Worm (Caenorhabditis elegans) whole organism, L1 larva: Measurements from ENCODE around the gene T02B11.9.

Experiments
- C04F5.9 ChIP-seq: sonication (generic microtip); optimal IDR thresholded peaks from 2 replicates; lab custom pipeline; 2016; ENCODE audit warnings: missing genetic modification characterization, missing compliant biosample characterization
- C16A3.4 ChIP-seq: fragments of 150-350 bp; optimal IDR thresholded peaks from 2 replicates; lab custom pipeline; 2014; ENCODE audit warnings: missing biosample characterization, missing genetic modification characterization
- Y116A8C.19 ChIP-seq: sonication (generic microtip); optimal IDR thresholded peaks from 2 replicates; lab custom pipeline; 2016; ENCODE audit warnings: missing compliant biosample characterization, missing genetic modification characterization, borderline replicate concordance
- aha-1 ChIP-seq: fragments of 150-350 bp; optimal IDR thresholded peaks from 2 replicates; lab custom pipeline; 2014; ENCODE audit warnings: missing biosample characterization, missing genetic modification characterization
- aly-2 ChIP-seq: fragments of 150-350 bp; optimal IDR thresholded peaks from 2 replicates; lab custom pipeline; 2014; ENCODE audit warnings: missing biosample characterization, missing genetic modification characterization
- blmp-1 ChIP-seq: fragments of 150-350 bp; optimal IDR thresholded peaks from 2 replicates; lab custom pipeline; 2014; ENCODE audit warnings: missing biosample characterization, missing genetic modification characterization
- ceh-63 ChIP-seq: fragments of 200-800 bp; sonication (Bioruptor generic); optimal IDR thresholded peaks from 2 replicates; lab custom pipeline; 2018; ENCODE audit warnings: mild to moderate bottlenecking, missing genetic modification characterization, missing compliant biosample characterization
- ceh-88 ChIP-seq: fragments of 200-800 bp; sonication (Bioruptor generic); IDR thresholded peaks from 2 replicates; pipeline ENCODE4 v1.3.6; 2022; ENCODE audit warnings: missing genetic modification characterization, missing compliant biosample characterization
- ceh-90 ChIP-seq: sonication (generic microtip); optimal IDR thresholded peaks from 2 replicates; lab custom pipeline; 2016; ENCODE audit warnings: missing genetic modification characterization, missing compliant biosample characterization
- dpl-1 ChIP-seq, 3 experiments: fragments of 150-350 bp in 2 of 3; sonication (generic microtip) in 1 of 3; optimal IDR thresholded peaks; 2 replicates each; lab custom pipeline; 2014 to 2017; ENCODE audit warnings: missing biosample characterization in 3 of 3, missing genetic modification characterization in 3 of 3, missing genetic modification reagents in 3 of 3
- efl-1 ChIP-seq, 4 experiments: fragments of 150-350 bp; optimal IDR thresholded peaks in 3 of 4; peaks in 1 of 4; 1 replicate in 1 of 4; 2 replicates in 3 of 4; lab custom pipeline; 2014; ENCODE audit warnings: missing biosample characterization in 2 of 4, missing genetic modification characterization in 2 of 4, missing genetic modification reagents in 2 of 4
- egl-13 ChIP-seq: sonication (generic microtip); optimal IDR thresholded peaks from 2 replicates; lab custom pipeline; 2016; ENCODE audit warnings: missing genotype, missing genetic modification reagents, missing genetic modification characterization, missing compliant biosample characterization
- egl-27 ChIP-seq, 2 experiments: fragments of 150-350 bp in 1 of 2; sonication (generic microtip); optimal IDR thresholded peaks; 3 replicates each; lab custom pipeline; 2017 to 2018; ENCODE audit warnings: missing biosample characterization in 2 of 2, missing genetic modification characterization in 2 of 2, missing genetic modification reagents in 2 of 2
- elt-2 ChIP-seq: sonication (generic microtip); optimal IDR thresholded peaks from 2 replicates; lab custom pipeline; 2016; ENCODE audit warnings: missing genetic modification characterization, mild to moderate bottlenecking, inconsistent platforms, missing compliant biosample characterization, missing genetic modification reagents
- elt-3 ChIP-seq, 6 experiments: fragments of 150-350 bp in 1 of 6; sonication (generic microtip); optimal IDR thresholded peaks; 2 replicates each; lab custom pipeline; 2017 to 2018; ENCODE audit warnings: missing biosample characterization in 6 of 6, missing genetic modification characterization in 6 of 6, inconsistent platforms in 1 of 6
- ets-5 ChIP-seq: fragments of 200-800 bp; sonication (Bioruptor generic); IDR thresholded peaks from 2 replicates; pipeline ENCODE4 v1.3.6; 2022; ENCODE audit warnings: missing genetic modification characterization, missing compliant biosample characterization
- fkh-8 ChIP-seq: sonication (generic microtip); optimal IDR thresholded peaks from 2 replicates; lab custom pipeline; 2016; ENCODE audit warnings: mild to moderate bottlenecking, missing genetic modification characterization, missing compliant biosample characterization
- fos-1 ChIP-seq: fragments of 150-350 bp; optimal IDR thresholded peaks from 2 replicates; lab custom pipeline; 2014; ENCODE audit warnings: missing biosample characterization, missing genetic modification characterization
- hlh-17 ChIP-seq: fragments of 200-800 bp; sonication (Bioruptor generic); optimal IDR thresholded peaks from 2 replicates; lab custom pipeline; 2018; ENCODE audit warnings: missing genetic modification characterization, mild to moderate bottlenecking, missing compliant biosample characterization, moderate library complexity, borderline replicate concordance
- irx-1 ChIP-seq: sonication (generic microtip); optimal IDR thresholded peaks from 2 replicates; lab custom pipeline; 2016; ENCODE audit warnings: missing genetic modification characterization, missing compliant biosample characterization
- lin-13 ChIP-seq: fragments of 150-350 bp; optimal IDR thresholded peaks from 2 replicates; lab custom pipeline; 2014; ENCODE audit warnings: missing biosample characterization, missing genetic modification reagents, missing genetic modification characterization
- lin-15B ChIP-seq: fragments of 150-350 bp; sonication (generic microtip); optimal IDR thresholded peaks from 3 replicates; lab custom pipeline; 2014; ENCODE audit warnings: missing biosample characterization, missing genetic modification characterization
- lin-35 ChIP-seq, 2 experiments: fragments of 150-350 bp; optimal IDR thresholded peaks; 2 replicates each; lab custom pipeline; 2014; ENCODE audit warnings: missing biosample characterization in 2 of 2, missing genetic modification characterization in 2 of 2, missing genetic modification reagents in 2 of 2
- lir-3 ChIP-seq: sonication (generic microtip); optimal IDR thresholded peaks from 2 replicates; lab custom pipeline; 2016; ENCODE audit warnings: mild to moderate bottlenecking, missing genetic modification characterization, moderate library complexity, missing compliant biosample characterization; ENCODE audit not compliant: poor library complexity
- mdl-1 ChIP-seq, 2 experiments: fragments of 150-350 bp; optimal IDR thresholded peaks; 2 replicates each; lab custom pipeline; 2014 to 2017; ENCODE audit warnings: missing biosample characterization in 2 of 2, missing genetic modification characterization in 2 of 2, inconsistent platforms in 1 of 2
- mef-2 ChIP-seq: fragments of 150-350 bp; optimal IDR thresholded peaks from 2 replicates; lab custom pipeline; 2014; ENCODE audit warnings: missing biosample characterization, missing genetic modification characterization
- nhr-12 ChIP-seq: sonication (generic microtip); optimal IDR thresholded peaks from 2 replicates; lab custom pipeline; 2017; ENCODE audit warnings: missing biosample characterization, missing genetic modification characterization
- nhr-20 ChIP-seq: sonication (generic microtip); optimal IDR thresholded peaks from 2 replicates; lab custom pipeline; 2016; ENCODE audit warnings: mild to moderate bottlenecking, missing genetic modification characterization, missing compliant biosample characterization
- nhr-237 ChIP-seq: fragments of 150-350 bp; optimal IDR thresholded peaks from 2 replicates; lab custom pipeline; 2014; ENCODE audit warnings: missing biosample characterization, missing genetic modification characterization
- nhr-28 ChIP-seq: fragments of 150-350 bp; optimal IDR thresholded peaks from 2 replicates; lab custom pipeline; 2014; ENCODE audit warnings: missing biosample characterization, missing genetic modification characterization
- nhr-71 ChIP-seq: sonication (generic microtip); optimal IDR thresholded peaks from 2 replicates; lab custom pipeline; 2016; ENCODE audit warnings: mild to moderate bottlenecking, missing genetic modification characterization, moderate library complexity, missing compliant biosample characterization
- nhr-76 ChIP-seq: sonication (generic microtip); optimal IDR thresholded peaks from 2 replicates; lab custom pipeline; 2017; ENCODE audit warnings: missing biosample characterization, missing genetic modification characterization
- nhr-84 ChIP-seq: sonication (generic microtip); optimal IDR thresholded peaks from 2 replicates; lab custom pipeline; 2017; ENCODE audit warnings: missing biosample characterization, missing genetic modification characterization
- nhr-85 ChIP-seq: sonication (generic microtip); peaks from one replicate; lab custom pipeline; 2016; ENCODE audit warnings: missing genetic modification characterization, inconsistent platforms, missing compliant biosample characterization
- nhr-90 ChIP-seq: sonication (generic microtip); optimal IDR thresholded peaks from 2 replicates; lab custom pipeline; 2016; ENCODE audit warnings: mild to moderate bottlenecking, missing genetic modification characterization, missing compliant biosample characterization; ENCODE audit not compliant: poor library complexity
- pax-3 ChIP-seq: fragments of 200-800 bp; sonication (Bioruptor generic); optimal IDR thresholded peaks from 2 replicates; lab custom pipeline; 2018; ENCODE audit warnings: mild to moderate bottlenecking, missing genetic modification characterization, moderate library complexity, missing compliant biosample characterization
- pqm-1 ChIP-seq: sonication (generic microtip); optimal IDR thresholded peaks from 3 replicates; lab custom pipeline; 2017; ENCODE audit warnings: missing biosample characterization, missing genetic modification characterization
- rnt-1 ChIP-seq: sonication (generic microtip); optimal IDR thresholded peaks from 2 replicates; lab custom pipeline; 2016; ENCODE audit warnings: mild to moderate bottlenecking, missing genetic modification characterization, moderate library complexity, missing compliant biosample characterization
- snpc-4 ChIP-seq: fragments of 150-350 bp; optimal IDR thresholded peaks from 2 replicates; lab custom pipeline; 2014; ENCODE audit warnings: missing biosample characterization, missing genetic modification characterization
- snu-23 ChIP-seq: sonication (generic microtip); optimal IDR thresholded peaks from 2 replicates; lab custom pipeline; 2016; ENCODE audit warnings: missing genetic modification characterization, missing compliant biosample characterization
- tlp-1 ChIP-seq: fragments of 150-350 bp; optimal IDR thresholded peaks from 2 replicates; lab custom pipeline; 2014; ENCODE audit warnings: missing biosample characterization, missing genetic modification characterization
- unc-130 ChIP-seq: fragments of 150-350 bp; optimal IDR thresholded peaks from 2 replicates; lab custom pipeline; 2017; ENCODE audit warnings: missing biosample characterization, missing genetic modification characterization, inconsistent platforms
- unc-62 ChIP-seq: fragments of 150-350 bp; optimal IDR thresholded peaks from 2 replicates; lab custom pipeline; 2014; ENCODE audit warnings: missing biosample characterization, missing genetic modification reagents, missing genetic modification characterization
- unc-86 ChIP-seq: sonication (generic microtip); optimal IDR thresholded peaks from 2 replicates; lab custom pipeline; 2016; ENCODE audit warnings: missing genetic modification characterization, missing compliant biosample characterization
- unc-98 ChIP-seq: fragments of 200-800 bp; sonication (Bioruptor generic); IDR thresholded peaks from 2 replicates; pipeline ENCODE4 v1.3.6; 2022; ENCODE audit warnings: missing genetic modification characterization, missing compliant biosample characterization
- vab-15 ChIP-seq: sonication (generic microtip); optimal IDR thresholded peaks from 2 replicates; lab custom pipeline; 2017; ENCODE audit warnings: missing genotype, mild to moderate bottlenecking, missing genetic modification characterization, missing compliant biosample characterization

T02B11.9 gene

ce11 chrV:904232-904983, 28.4 kb downstream of the T02B11.9 start, which contains the start of gene trm-2A (continued):
- TF ChIP-seq pax-3 (tag; lab: Kevin White, UChicago) (peak; percentile 56), mdl-1 (tag; optimal IDR thresholded peaks at IDR 0.05; lab: Kevin White, UChicago) (peak in 1 of 2 experiments; percentile 63), vab-15 (tag; lab: Kevin White, UChicago) (peak; percentile 79), egl-27 (tag; optimal IDR thresholded peaks at IDR 0.05; lab: Kevin White, UChicago) (no peak), nhr-84 (tag; lab: Kevin White, UChicago) (no peak), mef-2 (tag; lab: Kevin White, UChicago) (no peak), unc-98 (GFP tag; lab: Robert Waterston, UW) (no peak), fkh-8 (peak; percentile 76), lir-3 (tag; lab: Kevin White, UChicago) (no peak), irx-1 (tag; lab: Kevin White, UChicago) (peak; percentile 70), dpl-1 (GFP tag; optimal IDR thresholded peaks at IDR 0.05; lab: Kevin White, UChicago) (peak; percentile 89 to 98 (median 98)), unc-130 (peak; percentile 88), egl-13 (tag; lab: Kevin White, UChicago) (peak; percentile 38), snu-23 (GFP tag; lab: Kevin White, UChicago) (peak; percentile 92), Y116A8C.19 (tag; lab: Kevin White, UChicago) (no peak), lin-15B (tag; lab: Kevin White, UChicago) (peak; percentile 75), nhr-12 (no peak), nhr-76 (tag; lab: Kevin White, UChicago) (no peak), ceh-90 (peak; percentile 33), C04F5.9 (no peak), tlp-1 (no peak), ceh-88 (no peak), lin-13 (GFP tag; lab: Kevin White, UChicago) (peak; percentile 64), aha-1 (tag; lab: Kevin White, UChicago) (no peak), lin-35 (GFP tag; optimal IDR thresholded peaks at IDR 0.05; lab: Kevin White, UChicago) (peak; percentile 98 to 99), hlh-17 (no peak), rnt-1 (peak; percentile 94), nhr-28 (tag; lab: Kevin White, UChicago) (no peak), fos-1 (tag; lab: Kevin White, UChicago) (peak; percentile 57), elt-3 (tag; optimal IDR thresholded peaks at IDR 0.05; lab: Kevin White, UChicago) (peak in 3 of 6 experiments; percentile 34 to 76 (median 76)), ets-5 (GFP tag; lab: Robert Waterston, UW) (no peak), unc-62 (GFP tag; lab: Kevin White, UChicago) (no peak), unc-86 (tag; lab: Kevin White, UChicago) (peak; percentile 63)
- TF ChIP-seq, all 84 proteins: peak for 56

- TF ChIP-seq C04F5.9 (no peak), nhr-237 (tag; lab: Kevin White, UChicago) (no peak), efl-1 (optimal IDR thresholded peaks at IDR 0.05; lab: Kevin White, UChicago) (no peak), efl-1 (GFP tag; optimal IDR thresholded peaks at IDR 0.05 in 1 of 2; lab: Kevin White, UChicago) (peak in 1 of 2 experiments; percentile 17), ceh-63 (GFP tag; lab: Kevin White, UChicago) (no peak), ets-5 (GFP tag; lab: Robert Waterston, UW) (0 out of 2 replicates have a peak, but pooled peaks have one; percentile 39), snpc-4 (tag; lab: Kevin White, UChicago) (no peak)
Observed at ce11 chrV:908681-909080, 32.6 kb downstream of the T02B11.9 start.

ce11 chrV:910588-910987, 34.5 kb downstream of the T02B11.9 start:
- TF ChIP-seq pax-3 (tag; lab: Kevin White, UChicago) (no peak), nhr-12 (no peak), snu-23 (GFP tag; lab: Kevin White, UChicago) (peak; percentile 27), dpl-1 (GFP tag; optimal IDR thresholded peaks at IDR 0.05; lab: Kevin White, UChicago) (peak in 1 of 3 experiments; percentile 29), snpc-4 (tag; lab: Kevin White, UChicago) (no peak), efl-1 (optimal IDR thresholded peaks at IDR 0.05; lab: Kevin White, UChicago) (peak in 1 of 2 experiments; percentile 2), efl-1 (GFP tag; optimal IDR thresholded peaks at IDR 0.05 in 1 of 2; lab: Kevin White, UChicago) (peak in 1 of 2 experiments; percentile 89), nhr-85 (peak; percentile 59), blmp-1 (tag; lab: Kevin White, UChicago) (peak; percentile 3), aly-2 (tag; lab: Kevin White, UChicago) (no peak), nhr-71 (tag; lab: Kevin White, UChicago) (peak; percentile 27), nhr-20 (tag; lab: Kevin White, UChicago) (peak; percentile 52), lin-35 (GFP tag; optimal IDR thresholded peaks at IDR 0.05; lab: Kevin White, UChicago) (peak; percentile 39 to 69), pqm-1 (tag; lab: Kevin White, UChicago) (peak; percentile 53), elt-2 (tag; lab: Kevin White, UChicago) (peak; percentile 76), nhr-90 (tag; lab: Kevin White, UChicago) (peak; percentile 32), elt-3 (tag; optimal IDR thresholded peaks at IDR 0.05; lab: Kevin White, UChicago) (peak in 5 of 6 experiments; percentile 34 to 84 (median 58)), C16A3.4 (peak; percentile 1), vab-15 (tag; lab: Kevin White, UChicago) (no peak)
